Fruit fly (Drosophila melanogaster) whole organism, wandering third instar larva: ENCODE measurements around the gene CG7506.

Experiments
- Abd-B ChIP-seq: fragments of >200 bp; optimal IDR thresholded peaks from 2 replicates; lab custom pipeline; 2017; ENCODE audit warnings: missing biosample characterization, missing genetic modification characterization
- CG32264 ChIP-seq: fragments of 200-800 bp; sonication (Bioruptor generic); optimal IDR thresholded peaks from 2 replicates; lab custom pipeline; 2016; ENCODE audit warnings: missing biosample characterization, missing genetic modification characterization
- CG9705 ChIP-seq: fragments of 200-800 bp; sonication (Bioruptor generic); optimal IDR thresholded peaks from 2 replicates; lab custom pipeline; 2018; ENCODE audit warnings: missing biosample characterization, mild to moderate bottlenecking, missing genetic modification characterization
- CrebA ChIP-seq: fragments of 200-800 bp; sonication (Bioruptor generic); optimal IDR thresholded peaks from 2 replicates; lab custom pipeline; 2016; ENCODE audit warnings: missing biosample characterization, mild to moderate bottlenecking, missing genetic modification characterization, borderline replicate concordance
- Dfd ChIP-seq: fragments of >200 bp; optimal IDR thresholded peaks from 2 replicates; lab custom pipeline; 2017; ENCODE audit warnings: missing biosample characterization, missing genetic modification characterization
- Dif ChIP-seq: fragments of 200-275, 200-300 bp; sonication (Bioruptor generic); optimal IDR thresholded peaks from 2 replicates; lab custom pipeline; 2018; ENCODE audit warnings: missing biosample characterization, missing genetic modification characterization; ENCODE audit not compliant: partially characterized antibody
- GATAd ChIP-seq: sonication (Bioruptor generic); optimal IDR thresholded peaks from 2 replicates; lab custom pipeline; 2016; ENCODE audit warnings: missing biosample characterization, missing genetic modification characterization
- HLH106 ChIP-seq: fragments of 200-800 bp; optimal IDR thresholded peaks from 3 replicates; lab custom pipeline; 2019; ENCODE audit warnings: missing biosample characterization, mild to moderate bottlenecking, missing genetic modification characterization, moderate library complexity
- Hnf4 ChIP-seq: fragments of 200-800 bp; sonication (Bioruptor generic); optimal IDR thresholded peaks from 2 replicates; lab custom pipeline; 2016; ENCODE audit warnings: missing biosample characterization, mild to moderate bottlenecking, missing genetic modification characterization
- Hr83 ChIP-seq: fragments of 200-300 bp; sonication (Bioruptor generic); optimal IDR thresholded peaks from 2 replicates; lab custom pipeline; 2016; ENCODE audit warnings: missing biosample characterization, mild to moderate bottlenecking, missing genetic modification characterization, moderate library complexity; ENCODE audit not compliant: poor library complexity, severe bottlenecking
- Jra ChIP-seq: sonication (Bioruptor generic); optimal IDR thresholded peaks from 2 replicates; lab custom pipeline; 2016; ENCODE audit warnings: missing biosample characterization, missing genetic modification characterization
- Mio ChIP-seq: sonication (Bioruptor generic); optimal IDR thresholded peaks from 2 replicates; lab custom pipeline; 2016; ENCODE audit warnings: missing biosample characterization, missing genetic modification characterization
- N ChIP-seq: fragments of >200 bp; optimal IDR thresholded peaks from 2 replicates; lab custom pipeline; 2018; ENCODE audit warnings: missing biosample characterization, missing external identifiers, missing genetic modification characterization
- OdsH ChIP-seq: fragments of 200-800 bp; sonication (Bioruptor generic); optimal IDR thresholded peaks from 2 replicates; lab custom pipeline; 2016; ENCODE audit warnings: missing biosample characterization, mild to moderate bottlenecking, missing genetic modification characterization
- Rel ChIP-seq, 2 experiments: fragments of 200-800 bp; sonication (Bioruptor generic) in 1 of 2; optimal IDR thresholded peaks; 2 replicates in 1 of 2; 3 replicates in 1 of 2; lab custom pipeline; 2016 to 2019; ENCODE audit warnings: mild to moderate bottlenecking in 2 of 2, missing biosample characterization in 2 of 2, missing genetic modification characterization in 2 of 2, moderate library complexity in 1 of 2
- Sp1 ChIP-seq: fragments of 200-800 bp; sonication (Bioruptor generic); optimal IDR thresholded peaks from 3 replicates; lab custom pipeline; 2019; ENCODE audit warnings: missing biosample characterization, mild to moderate bottlenecking, missing genetic modification characterization, moderate library complexity
- Vsx2 ChIP-seq: fragments of 200-300, 225-300 bp; sonication (Bioruptor generic); optimal IDR thresholded peaks from 2 replicates; lab custom pipeline; 2018; ENCODE audit warnings: missing biosample characterization, missing genetic modification characterization; ENCODE audit not compliant: partially characterized antibody
- br ChIP-seq: fragments of 200-800 bp; sonication (Bioruptor generic); optimal IDR thresholded peaks from 2 replicates; lab custom pipeline; 2016; ENCODE audit warnings: missing biosample characterization, missing genetic modification characterization
- brk ChIP-seq: fragments of 200-800 bp; sonication (Bioruptor generic); optimal IDR thresholded peaks from 2 replicates; lab custom pipeline; 2016; ENCODE audit warnings: missing biosample characterization, mild to moderate bottlenecking, missing genetic modification characterization
- dmrt93B ChIP-seq: fragments of 200-800 bp; sonication (Bioruptor generic); optimal IDR thresholded peaks from 2 replicates; lab custom pipeline; 2018; ENCODE audit warnings: missing biosample characterization, mild to moderate bottlenecking, missing genetic modification characterization
- ey ChIP-seq: fragments of 200-800 bp; sonication (Bioruptor generic); optimal IDR thresholded peaks from 2 replicates; lab custom pipeline; 2016; ENCODE audit warnings: missing biosample characterization, missing genetic modification characterization
- foxo ChIP-seq, 2 experiments: fragments of 200-800 bp; sonication (Bioruptor generic); optimal IDR thresholded peaks; 2 replicates in 1 of 2; 3 replicates in 1 of 2; lab custom pipeline; 2016 to 2017; ENCODE audit warnings: missing biosample characterization in 2 of 2, missing genetic modification characterization in 2 of 2
- fru ChIP-seq: fragments of 200-800 bp; sonication (Bioruptor generic); optimal IDR thresholded peaks from 3 replicates; lab custom pipeline; 2016; ENCODE audit warnings: missing biosample characterization, mild to moderate bottlenecking, missing genetic modification characterization
- h ChIP-seq: fragments of 200-800 bp; sonication (Bioruptor generic); optimal IDR thresholded peaks from 3 replicates; lab custom pipeline; 2016; ENCODE audit warnings: missing biosample characterization, mild to moderate bottlenecking, missing genetic modification characterization
- lola ChIP-seq: fragments of >200 bp; optimal IDR thresholded peaks from 2 replicates; lab custom pipeline; 2017; ENCODE audit warnings: missing biosample characterization, missing genetic modification characterization
- psq ChIP-seq: fragments of 200-800 bp; sonication (Bioruptor generic); optimal IDR thresholded peaks from 3 replicates; lab custom pipeline; 2017; ENCODE audit warnings: missing biosample characterization, mild to moderate bottlenecking, missing genetic modification characterization, moderate library complexity
- rgr ChIP-seq: fragments of 200-800 bp; sonication (Bioruptor generic); optimal IDR thresholded peaks from 3 replicates; lab custom pipeline; 2016; ENCODE audit warnings: missing biosample characterization, mild to moderate bottlenecking, missing genetic modification characterization
- sage ChIP-seq: fragments of 200-800 bp; sonication (Bioruptor generic); optimal IDR thresholded peaks from 2 replicates; lab custom pipeline; 2016; ENCODE audit warnings: missing biosample characterization, mild to moderate bottlenecking, missing genetic modification characterization
- sv ChIP-seq: fragments of 200-800 bp; sonication (Bioruptor generic); optimal IDR thresholded peaks from 3 replicates; lab custom pipeline; 2016; ENCODE audit warnings: missing biosample characterization, missing genetic modification characterization
- tai ChIP-seq: sonication (Bioruptor generic); optimal IDR thresholded peaks from 2 replicates; lab custom pipeline; 2016; ENCODE audit warnings: missing biosample characterization, missing genetic modification characterization
- usp ChIP-seq: fragments of >200 bp; optimal IDR thresholded peaks from 2 replicates; lab custom pipeline; 2017; ENCODE audit warnings: missing biosample characterization, missing genetic modification characterization
- woc ChIP-seq: sonication (Bioruptor generic); optimal IDR thresholded peaks from 2 replicates; lab custom pipeline; 2016; ENCODE audit warnings: missing biosample characterization, mild to moderate bottlenecking, missing genetic modification characterization

The CG7506 gene

dm6 chr3L:7630047-7630446 lies 11.4 kb downstream of the CG7506 start:
- TF ChIP-seq Jra (GFP tag; lab: Kevin White, UChicago) (no peak), OdsH (no peak), Hr83 (GFP tag; lab: Kevin White, UChicago) (no peak), br (no peak), Sp1 (GFP tag; lab: Kevin White, UChicago) (no peak), foxo (GFP tag; optimal IDR thresholded peaks at IDR 0.05; lab: Kevin White, UChicago) (no peak), psq (GFP tag; lab: Kevin White, UChicago) (no peak), GATAd (GFP tag; lab: Kevin White, UChicago) (no peak), CrebA (GFP tag; lab: Kevin White, UChicago) (no peak)

dm6 chr3L:7624561-7624960 lies 16.9 kb downstream of the CG7506 start:
- no peak for TF ChIP-seq woc (GFP tag; lab: Kevin White, UChicago)
- no peak for TF ChIP-seq Sp1 (GFP tag; lab: Kevin White, UChicago)
- TF ChIP-seq Dfd (GFP tag; lab: Kevin White, UChicago): peak; percentile 91
- TF ChIP-seq N (GFP tag; lab: Kevin White, UChicago): no peak

dm6 chr3L:7617436-7617979 lies 23.9 kb downstream of the CG7506 start:
- TF ChIP-seq N (GFP tag; lab: Kevin White, UChicago): no peak
- TF ChIP-seq OdsH: no peak
- TF ChIP-seq br: no peak

dm6 chr3L:7614226-7614625 lies 27.2 kb downstream of the CG7506 start:
- TF ChIP-seq lola (no peak), Mio (GFP tag; lab: Kevin White, UChicago) (no peak), fru (GFP tag; lab: Kevin White, UChicago) (peak; percentile 89), br (peak; percentile 84), tai (GFP tag; lab: Kevin White, UChicago) (peak; percentile 71), h (GFP tag; lab: Kevin White, UChicago) (peak; percentile 93), rgr (GFP tag; lab: Kevin White, UChicago) (peak; percentile 88), Hnf4 (GFP tag; lab: Kevin White, UChicago) (peak; percentile 88), CrebA (GFP tag; lab: Kevin White, UChicago) (peak; percentile 15), psq (GFP tag; lab: Kevin White, UChicago) (peak; percentile 77), HLH106 (tag; lab: Kevin White, UChicago) (peak; percentile 69), Jra (GFP tag; lab: Kevin White, UChicago) (peak; percentile 77), ey (GFP tag; lab: Kevin White, UChicago) (peak; percentile 88), Dif (GFP tag; lab: Kevin White, UChicago) (no peak), woc (GFP tag; lab: Kevin White, UChicago) (peak; percentile 77), Hr83 (GFP tag; lab: Kevin White, UChicago) (no peak), N (GFP tag; lab: Kevin White, UChicago) (no peak), sv (GFP tag; lab: Kevin White, UChicago) (no peak), foxo (GFP tag; optimal IDR thresholded peaks at IDR 0.05; lab: Kevin White, UChicago) (peak in 1 of 2 experiments; percentile 90), dmrt93B (GFP tag; lab: Kevin White, UChicago) (peak; percentile 63), Abd-B (no peak), Vsx2 (GFP tag; lab: Kevin White, UChicago) (no peak), OdsH (peak; percentile 86), usp (GFP tag; lab: Kevin White, UChicago) (no peak), Sp1 (GFP tag; lab: Kevin White, UChicago) (peak; percentile 77), CG9705 (GFP tag; lab: Kevin White, UChicago) (peak; percentile 57), CG32264 (peak; percentile 56), sage (GFP tag; lab: Kevin White, UChicago) (peak; percentile 41), brk (GFP tag; lab: Kevin White, UChicago) (peak; percentile 81), GATAd (GFP tag; lab: Kevin White, UChicago) (peak; percentile 32), Rel (GFP tag; optimal IDR thresholded peaks at IDR 0.05; lab: Kevin White, UChicago) (no peak), Rel (tag; optimal IDR thresholded peaks at IDR 0.05; lab: Kevin White, UChicago) (no peak)
